Fruit fly (Drosophila melanogaster) whole organism, prepupa: ENCODE measurements around the gene RnpS1.

Experiments
- Blimp-1 ChIP-seq: fragments of 200-800 bp; sonication (Bioruptor generic); optimal IDR thresholded peaks from 3 replicates; lab custom pipeline; 2017; ENCODE audit warnings: missing biosample characterization, missing genetic modification characterization, mild to moderate bottlenecking, moderate library complexity, missing genetic modification reagents
- CG10631 ChIP-seq: fragments of 200-800 bp; sonication (Bioruptor generic); optimal IDR thresholded peaks from 2 replicates; lab custom pipeline; 2016; ENCODE audit warnings: missing biosample characterization, missing genetic modification characterization
- CG10669 ChIP-seq: fragments of 200-800 bp; sonication (Bioruptor generic); optimal IDR thresholded peaks from 3 replicates; lab custom pipeline; 2018; ENCODE audit warnings: missing biosample characterization, mild to moderate bottlenecking, missing genetic modification characterization, moderate library complexity
- CG11294 ChIP-seq: fragments of 200-800 bp; sonication (Bioruptor generic); IDR thresholded peaks from 2 replicates; pipeline ENCODE4 v1.3.6; 2022; ENCODE audit warnings: missing biosample characterization, missing genetic modification characterization
- CG11902 ChIP-seq: fragments of 200-800 bp; sonication (Bioruptor generic); optimal IDR thresholded peaks from 3 replicates; lab custom pipeline; 2016; ENCODE audit warnings: missing biosample characterization, missing genetic modification characterization
- CG1621 ChIP-seq: fragments of 200-800 bp; sonication (Bioruptor generic); optimal IDR thresholded peaks from 3 replicates; lab custom pipeline; 2018; ENCODE audit warnings: missing biosample characterization, mild to moderate bottlenecking, missing genetic modification characterization
- CG16779 ChIP-seq: fragments of 200-800 bp; sonication (Bioruptor generic); optimal IDR thresholded peaks from 3 replicates; lab custom pipeline; 2017; ENCODE audit warnings: missing biosample characterization, mild to moderate bottlenecking, missing genetic modification characterization
- CG3032 ChIP-seq: fragments of 200-800 bp; optimal IDR thresholded peaks from 2 replicates; lab custom pipeline; 2019; ENCODE audit warnings: missing biosample characterization, mild to moderate bottlenecking, missing genetic modification characterization, moderate library complexity
- CG31627 ChIP-seq: fragments of 200-800 bp; sonication (Bioruptor generic); optimal IDR thresholded peaks from 3 replicates; lab custom pipeline; 2016; ENCODE audit warnings: missing biosample characterization, missing genetic modification characterization
- CG32006 ChIP-seq: fragments of 200-800 bp; sonication (Bioruptor generic); optimal IDR thresholded peaks from 3 replicates; lab custom pipeline; 2017; ENCODE audit warnings: missing biosample characterization, mild to moderate bottlenecking, missing genetic modification characterization
- CG3919 ChIP-seq: fragments of 200-800 bp; sonication (Bioruptor generic); optimal IDR thresholded peaks from 3 replicates; lab custom pipeline; 2016; ENCODE audit warnings: missing biosample characterization, missing genetic modification characterization
- CG4318 ChIP-seq: fragments of 200-800 bp; sonication (Bioruptor generic); optimal IDR thresholded peaks from 3 replicates; lab custom pipeline; 2017; ENCODE audit warnings: missing biosample characterization, mild to moderate bottlenecking, missing genetic modification characterization
- CG6163 ChIP-seq: fragments of 200-800 bp; sonication (Bioruptor generic); IDR thresholded peaks from 3 replicates; pipeline ENCODE4 v1.3.6; 2022; ENCODE audit warnings: missing biosample characterization, missing genetic modification characterization
- CG6808 ChIP-seq: fragments of 200-800 bp; sonication (Bioruptor generic); optimal IDR thresholded peaks from 3 replicates; lab custom pipeline; 2017; ENCODE audit warnings: missing biosample characterization, missing genetic modification characterization, mild to moderate bottlenecking, moderate library complexity, missing genetic modification reagents
- CG6854 ChIP-seq: fragments of 200-800 bp; sonication (Bioruptor generic); optimal IDR thresholded peaks from 2 replicates; lab custom pipeline; 2017; ENCODE audit warnings: missing biosample characterization, mild to moderate bottlenecking, missing genetic modification characterization
- CG7368 ChIP-seq: fragments of 200-800 bp; sonication (Bioruptor generic); optimal IDR thresholded peaks from 3 replicates; lab custom pipeline; 2016; ENCODE audit warnings: missing biosample characterization, missing genetic modification characterization
- CG8119 ChIP-seq: fragments of 200-800 bp; sonication (Bioruptor generic); IDR thresholded peaks from 3 replicates; pipeline ENCODE4 v1.3.6; 2022; ENCODE audit warnings: missing biosample characterization, missing genetic modification characterization
- CG8319 ChIP-seq: fragments of 200-800 bp; sonication (Bioruptor generic); optimal IDR thresholded peaks from 3 replicates; lab custom pipeline; 2016; ENCODE audit warnings: missing biosample characterization, missing genetic modification characterization
- CG8632 ChIP-seq: fragments of 200-800 bp; sonication (Bioruptor generic); optimal IDR thresholded peaks from 3 replicates; lab custom pipeline; 2016; ENCODE audit warnings: missing biosample characterization, missing genetic modification characterization
- CG9139 ChIP-seq: fragments of 200-800 bp; sonication (Bioruptor generic); optimal IDR thresholded peaks from 3 replicates; lab custom pipeline; 2017; ENCODE audit warnings: missing biosample characterization, mild to moderate bottlenecking, missing genetic modification characterization
- Eip75B ChIP-seq: fragments of 200-800 bp; sonication (Bioruptor generic); optimal IDR thresholded peaks from 3 replicates; lab custom pipeline; 2016; ENCODE audit warnings: missing biosample characterization, missing genetic modification characterization
- Eip78C ChIP-seq: fragments of 200-800 bp; sonication (Bioruptor generic); peaks from one replicate; lab custom pipeline; 2016; ENCODE audit warnings: missing biosample characterization, missing genetic modification characterization
- Eip93F ChIP-seq: fragments of 200-800 bp; sonication (Bioruptor generic); optimal IDR thresholded peaks from 2 replicates; lab custom pipeline; 2016; ENCODE audit warnings: missing biosample characterization, mild to moderate bottlenecking, missing genetic modification characterization
- Ets21C ChIP-seq: fragments of 200-800 bp; sonication (Bioruptor generic); optimal IDR thresholded peaks from 3 replicates; lab custom pipeline; 2016; ENCODE audit warnings: missing biosample characterization, missing genetic modification characterization
- Ets96B ChIP-seq: fragments of 200-800 bp; optimal IDR thresholded peaks from 2 replicates; lab custom pipeline; 2019; ENCODE audit warnings: missing biosample characterization, mild to moderate bottlenecking, missing genetic modification characterization, moderate library complexity
- Gug ChIP-seq: fragments of 200-800 bp; sonication (Bioruptor generic); IDR thresholded peaks from 2 replicates; pipeline ENCODE4 v1.3.6; 2022; ENCODE audit warnings: missing biosample characterization, missing genetic modification characterization
- Hr38 ChIP-seq: sonication (Bioruptor generic); optimal IDR thresholded peaks from 2 replicates; lab custom pipeline; 2016; ENCODE audit warnings: missing biosample characterization, missing genetic modification characterization
- Hr4 ChIP-seq: fragments of 200-800 bp; sonication (Bioruptor generic); optimal IDR thresholded peaks from 3 replicates; lab custom pipeline; 2016; ENCODE audit warnings: missing biosample characterization, missing genetic modification characterization
- Lpt ChIP-seq: fragments of 200-800 bp; sonication (Bioruptor generic); optimal IDR thresholded peaks from 3 replicates; lab custom pipeline; 2016; ENCODE audit warnings: missing biosample characterization, missing genetic modification characterization
- Met ChIP-seq: fragments of 200-800 bp; sonication (Bioruptor generic); optimal IDR thresholded peaks from 3 replicates; lab custom pipeline; 2016; ENCODE audit warnings: missing biosample characterization, missing genetic modification characterization
- OdsH ChIP-seq: fragments of 200-800 bp; sonication (Bioruptor generic); optimal IDR thresholded peaks from 3 replicates; lab custom pipeline; 2016; ENCODE audit warnings: missing biosample characterization, missing genetic modification characterization
- Smox ChIP-seq: fragments of 200-800 bp; sonication (Bioruptor generic); optimal IDR thresholded peaks from 3 replicates; lab custom pipeline; 2016; ENCODE audit warnings: missing biosample characterization, missing genetic modification characterization
- Sox102F ChIP-seq: fragments of 200-800 bp; sonication (Bioruptor generic); optimal IDR thresholded peaks from 2 replicates; lab custom pipeline; 2016; ENCODE audit warnings: missing biosample characterization, mild to moderate bottlenecking, missing genetic modification characterization
- Sox14 ChIP-seq: fragments of 200-800 bp; sonication (Bioruptor generic); optimal IDR thresholded peaks from 3 replicates; lab custom pipeline; 2016; ENCODE audit warnings: missing biosample characterization, missing genetic modification characterization
- achi ChIP-seq: fragments of 200-800 bp; sonication (Bioruptor generic); optimal IDR thresholded peaks from 3 replicates; lab custom pipeline; 2016; ENCODE audit warnings: missing biosample characterization, missing genetic modification characterization
- acj6 ChIP-seq: fragments of 200-800 bp; sonication (Bioruptor generic); optimal IDR thresholded peaks from 3 replicates; lab custom pipeline; 2016; ENCODE audit warnings: missing biosample characterization, missing genetic modification characterization
- cyc ChIP-seq: fragments of 200-800 bp; sonication (Bioruptor generic); optimal IDR thresholded peaks from 3 replicates; lab custom pipeline; 2016; ENCODE audit warnings: missing biosample characterization, missing genetic modification characterization
- dac ChIP-seq: fragments of 200-800 bp; sonication (Bioruptor generic); optimal IDR thresholded peaks from 2 replicates; lab custom pipeline; 2017; ENCODE audit warnings: missing biosample characterization, mild to moderate bottlenecking, missing genetic modification characterization
- dsx ChIP-seq: fragments of 200-800 bp; optimal IDR thresholded peaks from 3 replicates; lab custom pipeline; 2019; ENCODE audit warnings: missing biosample characterization, mild to moderate bottlenecking, missing genetic modification characterization, moderate library complexity; ENCODE audit not compliant: poor library complexity, severe bottlenecking
- eg ChIP-seq: fragments of 200-800 bp; sonication (Bioruptor generic); IDR thresholded peaks from 3 replicates; pipeline ENCODE4 v1.3.6; 2022; ENCODE audit warnings: missing biosample characterization, missing genetic modification characterization
- esn ChIP-seq: fragments of 200-800 bp; sonication (Bioruptor generic); optimal IDR thresholded peaks from 2 replicates; lab custom pipeline; 2016; ENCODE audit warnings: missing biosample characterization, mild to moderate bottlenecking, missing genetic modification characterization, moderate library complexity
- fd59A ChIP-seq: fragments of 200-800 bp; sonication (Bioruptor generic); optimal IDR thresholded peaks from 2 replicates; lab custom pipeline; 2017; ENCODE audit warnings: missing biosample characterization, mild to moderate bottlenecking, missing genetic modification characterization, missing genetic modification reagents
- fkh ChIP-seq: fragments of 200-800 bp; sonication (Bioruptor generic); optimal IDR thresholded peaks from 3 replicates; lab custom pipeline; 2017; ENCODE audit warnings: missing biosample characterization, mild to moderate bottlenecking, missing genetic modification characterization, moderate library complexity
- lz ChIP-seq: fragments of 200-800 bp; sonication (Bioruptor generic); optimal IDR thresholded peaks from 3 replicates; lab custom pipeline; 2016; ENCODE audit warnings: missing biosample characterization, missing genetic modification characterization
- net ChIP-seq: fragments of 200-800 bp; sonication (Bioruptor generic); optimal IDR thresholded peaks from 3 replicates; lab custom pipeline; 2016; ENCODE audit warnings: missing biosample characterization, missing genetic modification characterization
- pdm3 ChIP-seq: fragments of 200-800 bp; sonication (Bioruptor generic); optimal IDR thresholded peaks from 3 replicates; lab custom pipeline; 2016; ENCODE audit warnings: missing biosample characterization, missing genetic modification characterization
- salr ChIP-seq, 2 experiments: fragments of 200-800 bp; sonication (Bioruptor generic); optimal IDR thresholded peaks; 3 replicates each; lab custom pipeline; 2016 to 2018; ENCODE audit warnings: missing biosample characterization in 2 of 2, missing genetic modification characterization in 2 of 2, mild to moderate bottlenecking in 1 of 2
- spab ChIP-seq: fragments of 200-800 bp; sonication (Bioruptor generic); optimal IDR thresholded peaks from 2 replicates; lab custom pipeline; 2017; ENCODE audit warnings: missing biosample characterization, mild to moderate bottlenecking, missing genetic modification characterization, missing genetic modification reagents
- ss ChIP-seq, 2 experiments: fragments of 200-800 bp; sonication (Bioruptor generic); optimal IDR thresholded peaks; 2 replicates in 1 of 2; 3 replicates in 1 of 2; lab custom pipeline; 2017 to 2018; ENCODE audit warnings: mild to moderate bottlenecking in 2 of 2, missing biosample characterization in 2 of 2, missing genetic modification characterization in 2 of 2, moderate library complexity in 1 of 2
- svp ChIP-seq: fragments of 200-800 bp; sonication (Bioruptor generic); peaks from one replicate; lab custom pipeline; 2016; ENCODE audit warnings: missing biosample characterization, missing genetic modification characterization
- topi ChIP-seq: fragments of 200-800 bp; sonication (Bioruptor generic); optimal IDR thresholded peaks from 3 replicates; lab custom pipeline; 2016; ENCODE audit warnings: missing biosample characterization, missing genetic modification characterization
- vri ChIP-seq: fragments of 200-800 bp; sonication (Bioruptor generic); optimal IDR thresholded peaks from 3 replicates; lab custom pipeline; 2016; ENCODE audit warnings: missing biosample characterization, mild to moderate bottlenecking, missing genetic modification characterization

RnpS1 gene

DNA sequence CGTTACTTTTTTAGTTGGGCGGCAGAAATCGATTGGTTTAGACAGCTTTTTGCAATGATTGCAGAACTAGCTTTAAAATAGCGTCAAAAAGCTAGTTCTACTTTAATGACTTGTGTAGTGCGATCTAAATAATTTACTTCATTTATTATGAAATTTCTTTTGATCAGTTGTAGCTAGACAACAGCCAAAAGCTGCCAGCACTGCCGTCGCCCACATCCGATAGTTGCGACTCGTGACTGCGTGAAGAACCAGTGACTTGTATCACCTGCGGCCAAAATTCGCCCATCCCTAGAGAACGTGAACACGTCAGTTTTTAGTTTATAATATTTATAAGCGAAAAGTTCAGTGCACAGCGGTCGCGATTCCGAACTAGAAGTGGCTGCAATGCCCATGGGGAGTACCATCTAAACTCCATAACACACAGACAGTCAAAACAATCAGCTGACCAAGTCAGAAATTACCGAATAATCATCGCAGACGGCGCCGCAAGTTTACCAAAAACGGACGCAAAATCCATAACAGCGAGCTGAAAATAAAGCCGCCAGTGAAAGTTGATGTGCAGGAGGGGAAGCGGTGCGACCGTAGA is 34.9 kb downstream of the RnpS1 start, which contains the start of gene P58IPK:
P58IPK (plus strand) TSS at position 280 of the 586 bp plus-strand sequence.
- TF ChIP-seq Met (GFP tag; lab: Kevin White, UChicago) (no peak), Ets96B (tag; lab: Kevin White, UChicago) (peak; percentile 17), OdsH (GFP tag; lab: Kevin White, UChicago) (peak; percentile 19), CG9139 (GFP tag; lab: Kevin White, UChicago) (no peak), CG1621 (tag; lab: Kevin White, UChicago) (no peak), CG3919 (peak; percentile 36), Lpt (GFP tag; lab: Kevin White, UChicago) (no peak), esn (GFP tag; lab: Kevin White, UChicago) (peak; percentile 61), Eip78C (GFP tag; lab: Kevin White, UChicago) (peak; percentile 74), Gug (GFP tag; lab: Robert Waterston, UW) (no peak), CG16779 (tag; lab: Kevin White, UChicago) (no peak), topi (GFP tag; lab: Kevin White, UChicago) (peak; percentile 42), acj6 (peak; percentile 37), ss (GFP tag; optimal IDR thresholded peaks at IDR 0.05; lab: Kevin White, UChicago) (no peak), fd59A (no peak), Hr38 (no peak), CG3032 (peak; percentile 59), CG6808 (GFP tag; lab: Kevin White, UChicago) (no peak), Hr4 (peak; percentile 48), CG8119 (no peak), CG11902 (GFP tag; lab: Kevin White, UChicago) (no peak), CG32006 (GFP tag; lab: Kevin White, UChicago) (no peak), fkh (no peak), net (peak; percentile 23), achi (peak; percentile 46), Sox14 (GFP tag; lab: Kevin White, UChicago) (peak; percentile 62), pdm3 (peak; percentile 62), dsx (GFP tag; lab: Kevin White, UChicago) (peak; percentile 1), svp (no peak), lz (GFP tag; lab: Kevin White, UChicago) (peak; percentile 68), Sox102F (GFP tag; lab: Kevin White, UChicago) (no peak), CG31627 (GFP tag; lab: Kevin White, UChicago) (peak; percentile 66), Blimp-1 (GFP tag; lab: Kevin White, UChicago) (no peak), dac (GFP tag; lab: Kevin White, UChicago) (no peak), salr (GFP tag; optimal IDR thresholded peaks at IDR 0.05; lab: Kevin White, UChicago) (no peak), Smox (GFP tag; lab: Kevin White, UChicago) (no peak), eg (GFP tag; lab: Robert Waterston, UW) (peak; percentile 62; the same call in 2 of the 3 replicates), CG6163 (GFP tag; lab: Robert Waterston, UW) (peak; percentile 30; the same call in 1 of the 3 replicates), Ets21C (no peak), CG8632 (GFP tag; lab: Kevin White, UChicago) (no peak), CG4318 (GFP tag; lab: Kevin White, UChicago) (no peak), Eip93F (GFP tag; lab: Kevin White, UChicago) (peak; percentile 4), CG11294 (GFP tag; lab: Robert Waterston, UW) (no peak), Eip75B (GFP tag; lab: Kevin White, UChicago) (peak; percentile 69), vri (GFP tag; lab: Kevin White, UChicago) (peak; percentile 42), CG10631 (peak; percentile 62), CG10669 (GFP tag; lab: Kevin White, UChicago) (no peak), spab (GFP tag; lab: Kevin White, UChicago) (no peak), CG7368 (GFP tag; lab: Kevin White, UChicago) (no peak), CG6854 (GFP tag; lab: Kevin White, UChicago) (peak; percentile 28), CG8319 (GFP tag; lab: Kevin White, UChicago) (no peak), cyc (GFP tag; lab: Kevin White, UChicago) (peak; percentile 29)
